ENCODE assay signal across 2 worm cellular contexts in the genomic region with DNA sequence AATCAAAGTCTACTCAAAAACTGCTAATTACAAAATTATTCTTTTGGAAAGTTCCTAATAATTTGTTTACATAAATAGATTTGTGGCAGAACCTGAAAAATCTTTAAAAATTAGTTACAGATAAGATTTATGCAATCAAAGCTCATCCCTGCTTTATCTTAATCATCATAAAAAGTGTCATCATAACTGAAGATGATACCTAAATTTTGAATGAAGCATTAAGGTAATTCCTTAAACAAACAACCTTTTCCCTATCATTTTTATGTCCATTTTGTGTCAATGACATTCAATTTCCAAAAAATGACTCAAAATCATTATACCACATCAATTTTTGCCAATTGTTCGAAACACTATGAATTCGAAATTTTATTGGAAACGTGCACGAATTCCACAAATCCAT.
TF ChIP-seq lines count a peak whose summit lies in the region.

A gene (plus strand): TSS at position 301 of the 400 bp plus-strand sequence.

TF ChIP-seq in whole organism, L3 larva, 47 proteins besides CTCF, POLR2A, EP300 and RAD21:
- TF ChIP-seq elt-2 (tag; optimal IDR thresholded peaks at IDR 0.05; lab: Kevin White, UChicago) (peak; percentile 21), fkh-2 (tag; optimal IDR thresholded peaks at IDR 0.05; lab: Kevin White, UChicago) (no peak)

TF ChIP-seq in whole organism, L4 larva, 104 proteins besides CTCF, POLR2A, EP300 and RAD21:
- TF ChIP-seq zfp-3 (GFP tag; conservative IDR thresholded peaks at IDR 0.05; lab: Robert Waterston, UW) (no peak), ceh-20 (GFP tag; IDR thresholded peaks at IDR 0.05; lab: Robert Waterston, UW) (no peak), dve-1 (tag; optimal IDR thresholded peaks at IDR 0.05; lab: Kevin White, UChicago; ENCODE audit: insufficient read depth) (peak; percentile 10), mxl-2 (GFP tag; conservative IDR thresholded peaks at IDR 0.05; lab: Robert Waterston, UW) (no peak), Y75B8A.6 (GFP tag; IDR thresholded peaks at IDR 0.05; lab: Robert Waterston, UW) (no peak), egl-43 (GFP tag; IDR thresholded peaks at IDR 0.05; lab: Robert Waterston, UW) (no peak)
